Fruit fly (Drosophila melanogaster) whole organism, adult: ENCODE results near the gene SdhAL.

Source experiments
- Clk ChIP-seq: fragments of 200-800 bp; sonication (Bioruptor generic); optimal IDR thresholded peaks from 2 replicates; lab custom pipeline; 2017; ENCODE audit warnings: missing biosample characterization, missing genetic modification characterization
- ovo ChIP-seq: fragments of 200-800 bp; sonication (Bioruptor generic); optimal IDR thresholded peaks from 2 replicates; lab custom pipeline; 2016; ENCODE audit warnings: missing biosample characterization, missing genetic modification characterization
- tj ChIP-seq: fragments of 200-800 bp; sonication (Bioruptor generic); optimal IDR thresholded peaks from 3 replicates; lab custom pipeline; 2017; ENCODE audit warnings: missing biosample characterization, mild to moderate bottlenecking, missing genetic modification characterization, moderate library complexity

DNA sequence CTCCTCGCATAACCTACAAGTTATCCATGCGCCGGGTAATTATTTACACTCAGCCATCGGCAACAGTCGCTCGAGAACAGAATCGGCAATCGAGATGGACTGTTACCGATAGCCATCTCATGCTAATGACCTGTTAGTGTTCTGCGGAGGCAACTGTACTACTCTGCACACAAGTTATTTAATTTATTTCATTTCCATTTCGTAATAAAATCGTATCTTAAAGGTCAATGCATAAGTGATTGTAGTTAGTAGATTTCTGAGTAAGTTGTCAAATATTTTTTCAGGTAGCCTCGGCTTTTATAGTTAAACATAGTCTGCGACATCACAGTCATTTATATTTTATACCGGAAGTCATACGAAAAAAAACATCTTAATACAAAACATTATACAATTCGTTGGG, 3.3 kb downstream of the SdhAL start, which contains the start of gene CG11588:
- TF ChIP-seq ovo (GFP tag; lab: Kevin White, UChicago) (no peak), Clk (GFP tag; lab: Kevin White, UChicago) (no peak), tj (GFP tag; lab: Kevin White, UChicago) (no peak)
